Worm (Caenorhabditis elegans) whole organism, L4 larva: Measurements from ENCODE around the gene F44D12.19.

Source experiments
- F26F4.8 ChIP-seq: fragments of 200-800 bp; sonication (Bioruptor generic); conservative IDR thresholded peaks from 2 replicates; pipeline ENCODE4 v1.3.6; 2022; ENCODE audit warnings: missing genetic modification characterization, missing compliant biosample characterization
- F44E2.7 ChIP-seq: fragments of 200-800 bp; sonication (Bioruptor generic); IDR thresholded peaks from 2 replicates; pipeline ENCODE4 v2.1.2; 2022; ENCODE audit warnings: missing genetic modification characterization, missing compliant biosample characterization
- R02D3.7 ChIP-seq: fragments of 150-350 bp; sonication (generic microtip); optimal IDR thresholded peaks from 3 replicates; lab custom pipeline; 2014; ENCODE audit warnings: missing biosample characterization, missing genetic modification characterization
- T20F7.1 ChIP-seq: fragments of 200-800 bp; sonication (Bioruptor generic); optimal IDR thresholded peaks from 2 replicates; lab custom pipeline; 2018; ENCODE audit warnings: mild to moderate bottlenecking, missing genetic modification characterization, missing compliant biosample characterization
- T26A8.4 ChIP-seq: fragments of 200-800 bp; sonication (Bioruptor generic); IDR thresholded peaks from 2 replicates; pipeline ENCODE4 v1.3.6; 2022; ENCODE audit warnings: missing genetic modification characterization, missing compliant biosample characterization
- Y48G9A.11 ChIP-seq: fragments of 200-800 bp; sonication (Bioruptor generic); IDR thresholded peaks from 2 replicates; pipeline ENCODE4 v1.3.6; 2022; ENCODE audit warnings: missing genetic modification reagents, missing genetic modification characterization, missing compliant biosample characterization
- Y75B8A.6 ChIP-seq: fragments of 200-800 bp; sonication (Bioruptor generic); IDR thresholded peaks from 2 replicates; pipeline ENCODE4 v1.3.6; 2022; ENCODE audit warnings: missing genetic modification reagents, missing genetic modification characterization, missing compliant biosample characterization
- ZK337.2 ChIP-seq: fragments of 200-800 bp; sonication (Bioruptor generic); IDR thresholded peaks from 2 replicates; pipeline ENCODE4 v1.3.6; 2022; ENCODE audit warnings: missing genetic modification reagents, missing genetic modification characterization, missing compliant biosample characterization
- ama-1 ChIP-seq: fragments of 150-350 bp; optimal IDR thresholded peaks from 2 replicates; lab custom pipeline; 2014; ENCODE audit warnings: inconsistent platforms, mixed read lengths
- attf-4 ChIP-seq: sonication (generic microtip); optimal IDR thresholded peaks from 3 replicates; lab custom pipeline; 2017; ENCODE audit warnings: missing biosample characterization, missing genetic modification characterization
- ceh-28 ChIP-seq: fragments of 150-350 bp; optimal IDR thresholded peaks from 2 replicates; lab custom pipeline; 2014; ENCODE audit warnings: missing biosample characterization, missing genetic modification reagents, missing genetic modification characterization
- ceh-82 ChIP-seq: sonication (generic microtip); optimal IDR thresholded peaks from 2 replicates; lab custom pipeline; 2017; ENCODE audit warnings: missing biosample characterization, missing genetic modification characterization
- cey-2 ChIP-seq: sonication (generic microtip); optimal IDR thresholded peaks from 3 replicates; lab custom pipeline; 2017; ENCODE audit warnings: missing genetic modification characterization, mild to moderate bottlenecking, missing compliant biosample characterization, antibody characterized with exemption, borderline replicate concordance; ENCODE audit not compliant: insufficient read depth
- daf-16 ChIP-seq, 3 experiments: sonication (generic microtip); optimal IDR thresholded peaks; 2 replicates each; lab custom pipeline; 2016 to 2017; ENCODE audit warnings: missing genetic modification characterization in 3 of 3, missing genetic modification reagents in 3 of 3, mild to moderate bottlenecking in 2 of 3, missing compliant biosample characterization in 2 of 3, missing biosample characterization in 1 of 3, moderate library complexity in 1 of 3
- daf-19 ChIP-seq: fragments of 200-800 bp; sonication (Bioruptor generic); conservative IDR thresholded peaks from 2 replicates; pipeline ENCODE4 v1.3.6; 2022; ENCODE audit warnings: missing genetic modification characterization, missing compliant biosample characterization
- dmd-6 ChIP-seq: fragments of 200-800 bp; sonication (Bioruptor generic); IDR thresholded peaks from 2 replicates; pipeline ENCODE4 v1.3.6; 2022; ENCODE audit warnings: missing genetic modification reagents, missing genetic modification characterization, missing compliant biosample characterization
- dmd-9 ChIP-seq: fragments of 200-800 bp; sonication (Bioruptor generic); IDR thresholded peaks from 2 replicates; pipeline ENCODE4 v1.3.6; 2022; ENCODE audit warnings: missing genetic modification reagents, missing genetic modification characterization, missing compliant biosample characterization
- dpl-1 ChIP-seq: fragments of 150-350 bp; optimal IDR thresholded peaks from 2 replicates; lab custom pipeline; 2014; ENCODE audit warnings: missing biosample characterization, missing genetic modification reagents, missing genetic modification characterization
- dve-1 ChIP-seq: sonication (generic microtip); optimal IDR thresholded peaks from 2 replicates; lab custom pipeline; 2017; ENCODE audit warnings: antibody characterized with exemption, mild to moderate bottlenecking, missing genetic modification characterization, missing compliant biosample characterization; ENCODE audit not compliant: insufficient read depth
- egl-27 ChIP-seq: sonication (generic microtip); optimal IDR thresholded peaks from 3 replicates; lab custom pipeline; 2017; ENCODE audit warnings: missing biosample characterization, missing genetic modification reagents, missing genetic modification characterization
- egl-43 ChIP-seq: fragments of 200-800 bp; sonication (Bioruptor generic); IDR thresholded peaks from 2 replicates; pipeline ENCODE4 v1.3.6; 2022; ENCODE audit warnings: missing genetic modification reagents, missing genetic modification characterization, missing compliant biosample characterization
- fkh-10 ChIP-seq: fragments of 150-350 bp; optimal IDR thresholded peaks from 2 replicates; lab custom pipeline; 2014; ENCODE audit warnings: missing biosample characterization, missing genetic modification reagents, missing genetic modification characterization
- gei-8 ChIP-seq: fragments of 200-800 bp; sonication (Bioruptor generic); optimal IDR thresholded peaks from 2 replicates; lab custom pipeline; 2018; ENCODE audit warnings: mild to moderate bottlenecking, missing genetic modification characterization, missing compliant biosample characterization
- hif-1 ChIP-seq, 2 experiments: sonication (generic microtip); optimal IDR thresholded peaks; 2 replicates each; lab custom pipeline; 2016 to 2017; ENCODE audit warnings: missing compliant biosample characterization in 2 of 2, missing genetic modification characterization in 2 of 2, missing genetic modification reagents in 2 of 2, missing genotype in 2 of 2, mild to moderate bottlenecking in 1 of 2
- jun-1 ChIP-seq: fragments of 150-350 bp; optimal IDR thresholded peaks from 2 replicates; lab custom pipeline; 2014; ENCODE audit warnings: missing biosample characterization, missing genetic modification reagents, missing genetic modification characterization
- lim-7 ChIP-seq: fragments of 200-800 bp; sonication (Bioruptor generic); IDR thresholded peaks from 2 replicates; pipeline ENCODE4 v1.3.6; 2022; ENCODE audit warnings: missing genetic modification characterization, missing compliant biosample characterization
- lin-38 ChIP-seq: fragments of 200-800 bp; sonication (Bioruptor generic); IDR thresholded peaks from 2 replicates; pipeline ENCODE4 v1.3.6; 2022; ENCODE audit warnings: missing genetic modification reagents, missing genetic modification characterization, missing compliant biosample characterization
- lin-39 ChIP-seq: fragments of 150-350 bp; optimal IDR thresholded peaks from 2 replicates; lab custom pipeline; 2014; ENCODE audit warnings: missing biosample characterization, missing genetic modification reagents, missing genetic modification characterization
- lir-3 ChIP-seq: sonication (generic microtip); optimal IDR thresholded peaks from 2 replicates; lab custom pipeline; 2016; ENCODE audit warnings: mild to moderate bottlenecking, missing genetic modification characterization, missing compliant biosample characterization
- lsy-2 ChIP-seq, 2 experiments: fragments of 150-350 bp in 1 of 2; sonication (generic microtip) in 1 of 2; optimal IDR thresholded peaks; 2 replicates each; lab custom pipeline; 2014 to 2017; ENCODE audit warnings: missing biosample characterization in 2 of 2, missing genetic modification characterization in 2 of 2
- mdt-29 ChIP-seq: fragments of 200-800 bp; sonication (Bioruptor generic); IDR thresholded peaks from 2 replicates; pipeline ENCODE4 v1.3.6; 2022; ENCODE audit warnings: missing genetic modification reagents, missing genetic modification characterization, missing compliant biosample characterization
- mxl-3 ChIP-seq: fragments of 200-800 bp; sonication (Bioruptor generic); optimal IDR thresholded peaks from 2 replicates; lab custom pipeline; 2018; ENCODE audit warnings: mild to moderate bottlenecking, missing genetic modification characterization, missing compliant biosample characterization
- nhr-102 ChIP-seq: sonication (generic microtip); optimal IDR thresholded peaks from 2 replicates; lab custom pipeline; 2016; ENCODE audit warnings: mild to moderate bottlenecking, missing genetic modification characterization, moderate library complexity, missing compliant biosample characterization
- nhr-28 ChIP-seq: fragments of 150-350 bp; optimal IDR thresholded peaks from 2 replicates; lab custom pipeline; 2014; ENCODE audit warnings: missing biosample characterization, missing genetic modification characterization
- nhr-42 ChIP-seq: fragments of 200-800 bp; sonication (Bioruptor generic); IDR thresholded peaks from 2 replicates; pipeline ENCODE4 v1.3.6; 2022; ENCODE audit warnings: missing genetic modification characterization, missing compliant biosample characterization
- nhr-6 ChIP-seq: fragments of 150-350 bp; optimal IDR thresholded peaks from 2 replicates; lab custom pipeline; 2014; ENCODE audit warnings: missing biosample characterization, missing genetic modification characterization
- nhr-77 ChIP-seq: fragments of 150-350 bp; optimal IDR thresholded peaks from 2 replicates; lab custom pipeline; 2014; ENCODE audit warnings: missing biosample characterization, missing genetic modification characterization
- pha-4 ChIP-seq, 2 experiments: fragments of 150-350 bp in 1 of 2; fragments of 200-800 bp in 1 of 2; sonication (Bioruptor generic) in 1 of 2; IDR thresholded peaks in 1 of 2; optimal IDR thresholded peaks in 1 of 2; 2 replicates each; pipeline versions ENCODE4 v1.3.6 to Lab custom; 2014 to 2022; ENCODE audit warnings: missing genetic modification characterization in 2 of 2, missing genetic modification reagents in 2 of 2, missing biosample characterization in 1 of 2, missing compliant biosample characterization in 1 of 2
- set-16 ChIP-seq: fragments of 200-800 bp; sonication (Bioruptor generic); IDR thresholded peaks from 2 replicates; pipeline ENCODE4 v1.3.6; 2022; ENCODE audit warnings: missing genetic modification reagents, missing genetic modification characterization, missing compliant biosample characterization
- skn-1 ChIP-seq: fragments of 150-350 bp; optimal IDR thresholded peaks from 2 replicates; lab custom pipeline; 2014; ENCODE audit warnings: missing biosample characterization, missing genetic modification characterization
- tra-1 ChIP-seq: fragments of 200-800 bp; sonication (Bioruptor generic); IDR thresholded peaks from 2 replicates; pipeline ENCODE4 v1.3.6; 2022; ENCODE audit warnings: missing genetic modification reagents, missing genetic modification characterization, missing compliant biosample characterization
- unc-130 ChIP-seq: sonication (generic microtip); optimal IDR thresholded peaks from 2 replicates; lab custom pipeline; 2016; ENCODE audit warnings: missing genetic modification reagents, missing genetic modification characterization, missing compliant biosample characterization
- unc-39 ChIP-seq: sonication (generic microtip); optimal IDR thresholded peaks from 2 replicates; lab custom pipeline; 2017; ENCODE audit warnings: missing biosample characterization, missing genetic modification characterization
- unc-62 ChIP-seq, 3 experiments: fragments of 150-350 bp in 1 of 3; sonication (generic microtip); optimal IDR thresholded peaks in 2 of 3; peaks in 1 of 3; 1 replicate in 1 of 3; 2 replicates in 2 of 3; lab custom pipeline; 2014 to 2017; ENCODE audit warnings: missing biosample characterization in 3 of 3, missing genetic modification characterization in 3 of 3, missing genetic modification reagents in 3 of 3, missing genotype in 1 of 3
- vab-7 ChIP-seq: fragments of 200-800 bp; sonication (Bioruptor generic); IDR thresholded peaks from 2 replicates; pipeline ENCODE4 v1.3.6; 2022; ENCODE audit warnings: missing genetic modification reagents, missing genetic modification characterization, missing compliant biosample characterization
- zag-1 ChIP-seq: fragments of 150-350 bp; optimal IDR thresholded peaks from 2 replicates; lab custom pipeline; 2014; ENCODE audit warnings: missing biosample characterization, missing genetic modification characterization
- zfp-3 ChIP-seq: fragments of 200-800 bp; sonication (Bioruptor generic); conservative IDR thresholded peaks from 2 replicates; pipeline ENCODE4 v1.3.6; 2022; ENCODE audit warnings: missing genetic modification reagents, missing genetic modification characterization, missing compliant biosample characterization
- ztf-11 ChIP-seq: fragments of 150-350 bp; optimal IDR thresholded peaks from 2 replicates; lab custom pipeline; 2014; ENCODE audit warnings: missing biosample characterization, missing genetic modification characterization
- ztf-7 ChIP-seq: fragments of 150-350 bp; optimal IDR thresholded peaks from 2 replicates; lab custom pipeline; 2014; ENCODE audit warnings: missing biosample characterization, missing genetic modification characterization

F44D12.19 gene

ce11 chrIV:9994895-9995394 is 26.4 kb upstream of the F44D12.19 start, which contains the start of gene uba-1 (continued):
- TF ChIP-seq dmd-6 (GFP tag; lab: Robert Waterston, UW) (peak; percentile 21; the same call in 1 of the 2 replicates), pha-4 (GFP tag; IDR thresholded peaks at IDR 0.05; lab: Robert Waterston, UW) (0 out of 2 replicates have a peak, but pooled peaks have one; percentile 51), pha-4 (tag; optimal IDR thresholded peaks at IDR 0.05; lab: Kevin White, UChicago) (peak; percentile 15), jun-1 (tag; lab: Kevin White, UChicago) (no peak), hif-1 (tag; optimal IDR thresholded peaks at IDR 0.05; lab: Kevin White, UChicago) (no peak), nhr-102 (tag; lab: Kevin White, UChicago) (peak; percentile 77), Y75B8A.6 (GFP tag; lab: Robert Waterston, UW) (0 out of 2 replicates have a peak, but pooled peaks have one; percentile 40), egl-43 (GFP tag; lab: Robert Waterston, UW) (0 out of 2 replicates have a peak, but pooled peaks have one; percentile 19), lsy-2 (tag; optimal IDR thresholded peaks at IDR 0.05; lab: Kevin White, UChicago) (peak in 1 of 2 experiments; percentile 69), mxl-3 (GFP tag; lab: Kevin White, UChicago) (no peak), daf-16 (GFP tag; optimal IDR thresholded peaks at IDR 0.05; lab: Kevin White, UChicago) (peak in 1 of 2 experiments; percentile 45), daf-16 (tag; optimal IDR thresholded peaks at IDR 0.05; lab: Kevin White, UChicago) (peak; percentile 65), nhr-6 (tag; lab: Kevin White, UChicago) (no peak), ceh-28 (tag; lab: Kevin White, UChicago) (no peak), lir-3 (tag; lab: Kevin White, UChicago) (no peak), unc-130 (GFP tag; lab: Kevin White, UChicago) (peak; percentile 51), ztf-11 (no peak), nhr-42 (GFP tag; lab: Robert Waterston, UW) (0 out of 2 replicates have a peak, but pooled peaks have one; percentile 41), set-16 (no peak), nhr-77 (tag; lab: Kevin White, UChicago) (peak; percentile 19), dpl-1 (GFP tag; lab: Kevin White, UChicago) (peak; percentile 52), dve-1 (tag; lab: Kevin White, UChicago) (peak; percentile 87), skn-1 (no peak), zag-1 (tag; lab: Kevin White, UChicago) (no peak), Y48G9A.11 (GFP tag; lab: Robert Waterston, UW) (no peak), cey-2 (no peak), lin-38 (GFP tag; lab: Robert Waterston, UW) (peak; percentile 81), fkh-10 (GFP tag; lab: Kevin White, UChicago) (no peak), ceh-82 (tag; lab: Kevin White, UChicago) (no peak), ZK337.2 (no peak), mdt-29 (GFP tag; lab: Robert Waterston, UW) (no peak), dmd-9 (GFP tag; lab: Robert Waterston, UW) (no peak), lin-39 (tag; lab: Kevin White, UChicago) (no peak), gei-8 (GFP tag; lab: Kevin White, UChicago) (no peak), unc-39 (tag; lab: Kevin White, UChicago) (no peak), daf-19 (GFP tag; lab: Robert Waterston, UW) (peak; percentile 73; the same call in 1 of the 2 replicates), attf-4 (no peak), F44E2.7 (GFP tag; lab: Robert Waterston, UW) (no peak), ztf-7 (no peak), nhr-28 (peak; percentile 19), vab-7 (GFP tag; lab: Robert Waterston, UW) (0 out of 2 replicates have a peak, but pooled peaks have one; percentile 15), T20F7.1 (peak; percentile 78), lim-7 (GFP tag; lab: Robert Waterston, UW) (no peak), tra-1 (GFP tag; lab: Robert Waterston, UW) (no peak), unc-62 (GFP tag; optimal IDR thresholded peaks at IDR 0.05 in 1 of 2; lab: Kevin White, UChicago) (no peak), unc-62 (tag; optimal IDR thresholded peaks at IDR 0.05; lab: Kevin White, UChicago) (no peak), R02D3.7 (tag; lab: Kevin White, UChicago) (no peak), F26F4.8 (GFP tag; lab: Robert Waterston, UW) (no peak), zfp-3 (GFP tag; lab: Robert Waterston, UW) (peak; percentile 92), T26A8.4 (peak; percentile 75), ama-1 (lab: Kevin White, UChicago) (peak; percentile 77), egl-27 (tag; lab: Kevin White, UChicago) (no peak)
